Worm (Caenorhabditis elegans) whole organism, L3 larva: Measurements from ENCODE around the gene cutl-12.

ENCODE experiments used
- elt-2 ChIP-seq: sonication (generic microtip); optimal IDR thresholded peaks from 2 replicates; lab custom pipeline; 2016; ENCODE audit warnings: missing genetic modification reagents, mild to moderate bottlenecking, missing genetic modification characterization, missing compliant biosample characterization
- elt-3 ChIP-seq, 3 experiments: fragments of 150-350 bp in 1 of 3; sonication (generic microtip) in 2 of 3; optimal IDR thresholded peaks; 2 replicates in 2 of 3; 4 replicates in 1 of 3; lab custom pipeline; 2014 to 2017; ENCODE audit warnings: missing biosample characterization in 3 of 3, missing genetic modification characterization in 3 of 3
- lin-39 ChIP-seq: fragments of 150-350 bp; optimal IDR thresholded peaks from 2 replicates; lab custom pipeline; 2018; ENCODE audit warnings: missing biosample characterization, missing genetic modification reagents, missing genetic modification characterization
- lsy-12 ChIP-seq: sonication (generic microtip); optimal IDR thresholded peaks from 2 replicates; lab custom pipeline; 2016; ENCODE audit warnings: mild to moderate bottlenecking, missing genetic modification characterization, missing compliant biosample characterization
- mdl-1 ChIP-seq: fragments of 150-350 bp; optimal IDR thresholded peaks from 2 replicates; lab custom pipeline; 2014; ENCODE audit warnings: missing biosample characterization, missing genetic modification characterization
- nhr-12 ChIP-seq: fragments of 150-350 bp; optimal IDR thresholded peaks from 2 replicates; lab custom pipeline; 2014; ENCODE audit warnings: missing biosample characterization, missing genetic modification characterization
- nhr-23 ChIP-seq: fragments of 150-350 bp; optimal IDR thresholded peaks from 2 replicates; lab custom pipeline; 2014; ENCODE audit warnings: missing biosample characterization, missing genetic modification reagents, missing genetic modification characterization
- nhr-237 ChIP-seq: fragments of 150-350 bp; optimal IDR thresholded peaks from 2 replicates; lab custom pipeline; 2014; ENCODE audit warnings: missing biosample characterization, missing genetic modification characterization
- pqm-1 ChIP-seq: fragments of 150-350 bp; optimal IDR thresholded peaks from 2 replicates; lab custom pipeline; 2017; ENCODE audit warnings: missing biosample characterization, missing genetic modification characterization, inconsistent platforms
- snpc-4 ChIP-seq: fragments of 150-350 bp; optimal IDR thresholded peaks from 2 replicates; lab custom pipeline; 2014; ENCODE audit warnings: missing biosample characterization, missing genetic modification characterization
- unc-62 ChIP-seq: fragments of 150-350 bp; sonication (generic microtip); optimal IDR thresholded peaks from 4 replicates; lab custom pipeline; 2014; ENCODE audit warnings: missing biosample characterization, missing genetic modification reagents, missing genetic modification characterization
- zag-1 ChIP-seq: fragments of 150-350 bp; optimal IDR thresholded peaks from 2 replicates; lab custom pipeline; 2014; ENCODE audit warnings: missing biosample characterization, missing genetic modification characterization
- ztf-4 ChIP-seq: fragments of 150-350 bp; optimal IDR thresholded peaks from 2 replicates; lab custom pipeline; 2014; ENCODE audit warnings: missing biosample characterization, missing genetic modification characterization

- TF ChIP-seq elt-3 (tag; optimal IDR thresholded peaks at IDR 0.05; lab: Kevin White, UChicago), result no peak
- TF ChIP-seq nhr-23, result no peak
- no peak for TF ChIP-seq unc-62
- peak; percentile 88 for TF ChIP-seq pqm-1
- no peak for TF ChIP-seq lin-39 (tag; lab: Kevin White, UChicago)
- TF ChIP-seq lsy-12 (tag; lab: Kevin White, UChicago), result no peak
- TF ChIP-seq mdl-1 (tag; lab: Kevin White, UChicago), result no peak
- TF ChIP-seq snpc-4 (tag; lab: Kevin White, UChicago), result no peak
- TF ChIP-seq zag-1 (tag; lab: Kevin White, UChicago), result no peak
- TF ChIP-seq elt-2 (tag; lab: Kevin White, UChicago), result peak; percentile 98
- no peak for TF ChIP-seq nhr-12 (tag; lab: Kevin White, UChicago)
- TF ChIP-seq nhr-237 (tag; lab: Kevin White, UChicago), result no peak
- TF ChIP-seq ztf-4 (tag; lab: Kevin White, UChicago), result no peak
These were observed 9.1 kb downstream of the cutl-12 start, which contains the start of gene sptf-2 for ce11 chrII:8625163-8625562.
